Worm (Caenorhabditis elegans): ENCODE measurements around the gene taf-8.

taf-8 gene

ce11 chrII:9619995-9620535 lies 49.1 kb upstream of the taf-8 start:
- TF ChIP-seq sma-3 (GFP tag; optimal IDR thresholded peaks at IDR 0.05), result no peak
- TF ChIP-seq ama-1 (optimal IDR thresholded peaks at IDR 0.05), result peak; percentile 33
- peak; percentile 45 for TF ChIP-seq fos-1 (tag; optimal IDR thresholded peaks at IDR 0.05)
- peak; percentile 13 for TF ChIP-seq F13H6.1 (tag; optimal IDR thresholded peaks at IDR 0.05)

- TF ChIP-seq dmd-4 (tag; optimal IDR thresholded peaks at IDR 0.05), result no peak
- no peak for TF ChIP-seq elt-3 (tag; optimal IDR thresholded peaks at IDR 0.05)
- no peak for TF ChIP-seq crh-2 (tag; optimal IDR thresholded peaks at IDR 0.05)
- TF ChIP-seq nhr-237 (tag; optimal IDR thresholded peaks at IDR 0.05), result no peak
- TF ChIP-seq nhr-25 (tag; optimal IDR thresholded peaks at IDR 0.05), result peak; percentile 59
- TF ChIP-seq ztf-1 (GFP tag; conservative IDR thresholded peaks at IDR 0.05), result no peak
- TF ChIP-seq nhr-12 (tag; optimal IDR thresholded peaks at IDR 0.05), result no peak
- no peak for TF ChIP-seq ZK546.5 (tag; optimal IDR thresholded peaks at IDR 0.05)
- peak; percentile 4 for TF ChIP-seq blmp-1 (tag; optimal IDR thresholded peaks at IDR 0.05; ENCODE audit: insufficient read depth)
- TF ChIP-seq aly-2 (tag; optimal IDR thresholded peaks at IDR 0.05), result no peak
- no peak for TF ChIP-seq R02D3.7 (tag; optimal IDR thresholded peaks at IDR 0.05)
- no peak for TF ChIP-seq elt-1 (tag; optimal IDR thresholded peaks at IDR 0.05)
- peak; percentile 1 for TF ChIP-seq sma-3 (GFP tag; optimal IDR thresholded peaks at IDR 0.05)
- no peak for TF ChIP-seq nhr-21 (tag; optimal IDR thresholded peaks at IDR 0.05)
- TF ChIP-seq mdl-1 (tag; optimal IDR thresholded peaks at IDR 0.05), result no peak
- TF ChIP-seq fos-1 (tag; optimal IDR thresholded peaks at IDR 0.05), result no peak
- peak; percentile 15 for TF ChIP-seq sma-9 (GFP tag; optimal IDR thresholded peaks at IDR 0.05)
- TF ChIP-seq sma-9 (tag; optimal IDR thresholded peaks at IDR 0.05), result no peak
- TF ChIP-seq lin-13 (GFP tag; optimal IDR thresholded peaks at IDR 0.05), result no peak
- no peak for TF ChIP-seq F13H6.1 (tag; optimal IDR thresholded peaks at IDR 0.05)
- no peak for TF ChIP-seq Y55F3AM.14 (GFP tag; optimal IDR thresholded peaks at IDR 0.05)
- no peak for TF ChIP-seq ztf-4 (tag; optimal IDR thresholded peaks at IDR 0.05)
- peak; percentile 29 for TF ChIP-seq nhr-6 (tag; optimal IDR thresholded peaks at IDR 0.05)
- TF ChIP-seq lin-39 (tag; optimal IDR thresholded peaks at IDR 0.05), result no peak
- no peak for TF ChIP-seq lin-11 (tag; optimal IDR thresholded peaks at IDR 0.05)
These were observed 48.5 kb upstream of the taf-8 start for ce11 chrII:9620616-9621015.

ce11 chrII:9621121-9621520 lies 48.0 kb upstream of the taf-8 start:
- TF ChIP-seq lsy-2 (tag; optimal IDR thresholded peaks at IDR 0.05) (peak in 1 of 2 experiments; percentile 24), sma-9 (GFP tag; optimal IDR thresholded peaks at IDR 0.05) (peak; percentile 50), sma-9 (tag; optimal IDR thresholded peaks at IDR 0.05) (no peak), ztf-11 (tag; optimal IDR thresholded peaks at IDR 0.05) (no peak), C34F6.9 (tag; optimal IDR thresholded peaks at IDR 0.05) (peak; percentile 61), alr-1 (tag; optimal IDR thresholded peaks at IDR 0.05) (no peak), nhr-129 (tag; optimal IDR thresholded peaks at IDR 0.05) (peak; percentile 43), unc-55 (GFP tag; optimal IDR thresholded peaks at IDR 0.05) (peak; percentile 1), unc-39 (tag; optimal IDR thresholded peaks at IDR 0.05) (no peak), F13H6.1 (tag; optimal IDR thresholded peaks at IDR 0.05) (peak; percentile 70), mdl-1 (tag; optimal IDR thresholded peaks at IDR 0.05) (no peak)

ce11 chrII:9621913-9622348 lies 47.2 kb upstream of the taf-8 start:
- TF ChIP-seq lin-11 (tag; optimal IDR thresholded peaks at IDR 0.05) (no peak), lin-39 (tag; optimal IDR thresholded peaks at IDR 0.05) (no peak), zag-1 (tag; optimal IDR thresholded peaks at IDR 0.05) (no peak), sem-4 (tag; optimal IDR thresholded peaks at IDR 0.05) (no peak), unc-39 (tag; optimal IDR thresholded peaks at IDR 0.05) (no peak), ztf-1 (GFP tag; conservative IDR thresholded peaks at IDR 0.05) (no peak), crh-2 (tag; optimal IDR thresholded peaks at IDR 0.05) (peak; percentile 40), ceh-82 (tag; optimal IDR thresholded peaks at IDR 0.05) (no peak), C34F6.9 (tag; optimal IDR thresholded peaks at IDR 0.05) (peak; percentile 21), sma-9 (GFP tag; optimal IDR thresholded peaks at IDR 0.05) (peak; percentile 9), sma-9 (tag; optimal IDR thresholded peaks at IDR 0.05) (no peak), blmp-1 (tag; optimal IDR thresholded peaks at IDR 0.05; ENCODE audit: insufficient read depth) (peak; percentile 13), F13H6.1 (tag; optimal IDR thresholded peaks at IDR 0.05) (peak; percentile 43)
